Worm (Caenorhabditis elegans): Measurements from ENCODE around the gene C30E1.4.
A peak's percentile ranks its signal among the peaks of the same experiment; 100 is the strongest.

C30E1.4 gene

ce11 chrX:16943934-16944914 is 20.5 kb downstream of the C30E1.4 start (continued):
- TF ChIP-seq elt-1 (tag; optimal IDR thresholded peaks at IDR 0.05; ENCODE audit: borderline replicate concordance, insufficient read depth): no peak
- no peak for TF ChIP-seq unc-39 (tag; optimal IDR thresholded peaks at IDR 0.05)
- TF ChIP-seq unc-62 (GFP tag; optimal IDR thresholded peaks at IDR 0.05): no peak
- no peak for TF ChIP-seq lsy-2 (tag; optimal IDR thresholded peaks at IDR 0.05)
- TF ChIP-seq ceh-83 (GFP tag; optimal IDR thresholded peaks at IDR 0.05): peak; percentile 62
- TF ChIP-seq blmp-1 (tag; optimal IDR thresholded peaks at IDR 0.05): no peak

- TF ChIP-seq flh-1 (GFP tag; optimal IDR thresholded peaks at IDR 0.05) (no peak), ham-2 (GFP tag; optimal IDR thresholded peaks at IDR 0.05) (no peak), hlh-1 (tag; optimal IDR thresholded peaks at IDR 0.05) (no peak), ceh-39 (tag; optimal IDR thresholded peaks at IDR 0.05) (no peak), pha-4 (tag; optimal IDR thresholded peaks at IDR 0.05) (no peak), mls-2 (tag; optimal IDR thresholded peaks at IDR 0.05) (no peak), lin-13 (tag; optimal IDR thresholded peaks at IDR 0.05) (no peak), mep-1 (tag; optimal IDR thresholded peaks at IDR 0.05) (no peak), blmp-1 (tag; optimal IDR thresholded peaks at IDR 0.05) (no peak), lsy-2 (tag; optimal IDR thresholded peaks at IDR 0.05) (no peak), ceh-43 (GFP tag; optimal IDR thresholded peaks at IDR 0.05) (no peak), drap-1 (GFP tag; optimal IDR thresholded peaks at IDR 0.05) (no peak), lin-32 (GFP tag; optimal IDR thresholded peaks at IDR 0.05) (no peak), nhr-76 (tag; optimal IDR thresholded peaks at IDR 0.05) (no peak), elt-1 (tag; optimal IDR thresholded peaks at IDR 0.05; ENCODE audit: borderline replicate concordance, insufficient read depth) (no peak)
Measured at ce11 chrX:16952859-16953258, 29.1 kb downstream of the C30E1.4 start, which contains the start of gene F52G3.8. TSS of gene F52G3.8 (minus strand) at chrX:16952959.

ce11 chrX:16958015-16958414 is 34.3 kb downstream of the C30E1.4 start:
- TF ChIP-seq elt-1 (tag; optimal IDR thresholded peaks at IDR 0.05; ENCODE audit: borderline replicate concordance, insufficient read depth): no peak
- TF ChIP-seq cnd-1 (tag; optimal IDR thresholded peaks at IDR 0.05): no peak

- TF ChIP-seq cnd-1 (tag; optimal IDR thresholded peaks at IDR 0.05) (peak; percentile 27), nhr-2 (tag; optimal IDR thresholded peaks at IDR 0.05) (peak; percentile 9), lin-32 (GFP tag; optimal IDR thresholded peaks at IDR 0.05) (peak; percentile 41), bed-3 (GFP tag; optimal IDR thresholded peaks at IDR 0.05) (no peak), tbx-8 (GFP tag; optimal IDR thresholded peaks at IDR 0.05) (no peak), mls-2 (tag; optimal IDR thresholded peaks at IDR 0.05) (peak; percentile 26), ces-1 (GFP tag; optimal IDR thresholded peaks at IDR 0.05) (peak; percentile 91), hlh-1 (tag; optimal IDR thresholded peaks at IDR 0.05) (no peak), unc-39 (tag; optimal IDR thresholded peaks at IDR 0.05) (no peak), ceh-43 (GFP tag; optimal IDR thresholded peaks at IDR 0.05) (no peak), flh-1 (GFP tag; optimal IDR thresholded peaks at IDR 0.05) (no peak)
Measured at ce11 chrX:16960346-16960745, 36.6 kb downstream of the C30E1.4 start.

ce11 chrX:16961387-16961786 is 37.7 kb downstream of the C30E1.4 start:
- TF ChIP-seq flh-1 (GFP tag; optimal IDR thresholded peaks at IDR 0.05) (no peak), elt-1 (tag; optimal IDR thresholded peaks at IDR 0.05; ENCODE audit: borderline replicate concordance, insufficient read depth) (peak; percentile 74), nhr-76 (tag; optimal IDR thresholded peaks at IDR 0.05) (peak; percentile 3), elt-3 (tag; optimal IDR thresholded peaks at IDR 0.05) (no peak), ceh-83 (GFP tag; optimal IDR thresholded peaks at IDR 0.05) (no peak), mep-1 (tag; optimal IDR thresholded peaks at IDR 0.05) (peak; percentile 92), unc-120 (tag; optimal IDR thresholded peaks at IDR 0.05; ENCODE audit: poor library complexity, severe bottlenecking) (peak; percentile 73), cnd-1 (tag; optimal IDR thresholded peaks at IDR 0.05) (peak; percentile 84), pha-4 (tag; optimal IDR thresholded peaks at IDR 0.05) (peak; percentile 97), ztf-11 (tag; optimal IDR thresholded peaks at IDR 0.05) (peak; percentile 87), nhr-28 (tag; optimal IDR thresholded peaks at IDR 0.05) (no peak), sem-2 (GFP tag; optimal IDR thresholded peaks at IDR 0.05) (peak; percentile 34), bed-3 (GFP tag; optimal IDR thresholded peaks at IDR 0.05) (peak; percentile 35), ham-2 (GFP tag; optimal IDR thresholded peaks at IDR 0.05) (peak; percentile 64), M03D4.4 (tag; optimal IDR thresholded peaks at IDR 0.05) (peak; percentile 76), tbx-8 (GFP tag; optimal IDR thresholded peaks at IDR 0.05) (peak; percentile 2), sptf-1 (tag; optimal IDR thresholded peaks at IDR 0.05) (peak; percentile 87), lin-32 (GFP tag; optimal IDR thresholded peaks at IDR 0.05) (peak; percentile 29), drap-1 (GFP tag; optimal IDR thresholded peaks at IDR 0.05) (peak; percentile 78), snpc-4 (tag; optimal IDR thresholded peaks at IDR 0.05) (no peak), nhr-237 (tag; optimal IDR thresholded peaks at IDR 0.05) (peak; percentile 41), lin-13 (tag; optimal IDR thresholded peaks at IDR 0.05) (peak; percentile 78), lsy-2 (tag; optimal IDR thresholded peaks at IDR 0.05) (peak; percentile 62), nhr-2 (tag; optimal IDR thresholded peaks at IDR 0.05) (peak; percentile 94), blmp-1 (tag; optimal IDR thresholded peaks at IDR 0.05) (no peak), mls-2 (tag; optimal IDR thresholded peaks at IDR 0.05) (peak; percentile 86), ceh-39 (tag; optimal IDR thresholded peaks at IDR 0.05) (peak; percentile 80), unc-39 (tag; optimal IDR thresholded peaks at IDR 0.05) (no peak), ceh-43 (GFP tag; optimal IDR thresholded peaks at IDR 0.05) (no peak), mab-5 (tag; optimal IDR thresholded peaks at IDR 0.05) (no peak), zip-8 (tag; optimal IDR thresholded peaks at IDR 0.05) (no peak), ces-1 (GFP tag; optimal IDR thresholded peaks at IDR 0.05) (peak; percentile 70), hlh-1 (tag; optimal IDR thresholded peaks at IDR 0.05) (peak; percentile 88), nhr-12 (tag; optimal IDR thresholded peaks at IDR 0.05) (peak; percentile 13), unc-62 (GFP tag; optimal IDR thresholded peaks at IDR 0.05) (peak; percentile 71)

All from whole organism, mixed stage, embryonic.